Worm (Caenorhabditis elegans): ENCODE data around the gene srx-36.

srx-36 gene

ce11 chrV:7096129-7096730, 34.6 kb downstream of the srx-36 start:
- no peak for TF ChIP-seq ztf-29 (GFP tag; IDR thresholded peaks at IDR 0.05)
- TF ChIP-seq tab-1 (GFP tag; IDR thresholded peaks at IDR 0.05), result no peak
- no peak for TF ChIP-seq T22C8.4 (GFP tag; IDR thresholded peaks at IDR 0.05)
- no peak for TF ChIP-seq med-1 (GFP tag; optimal IDR thresholded peaks at IDR 0.05; ENCODE audit: insufficient read depth)
- no peak for TF ChIP-seq flt-1 (GFP tag; IDR thresholded peaks at IDR 0.05)
- no peak for TF ChIP-seq ref-1 (GFP tag; conservative IDR thresholded peaks at IDR 0.05)
- TF ChIP-seq ztf-23 (GFP tag; IDR thresholded peaks at IDR 0.05), result no peak
- no peak for TF ChIP-seq klf-2 (GFP tag; conservative IDR thresholded peaks at IDR 0.05)

ce11 chrV:7095254-7095990, 35.5 kb downstream of the srx-36 start:
- TF ChIP-seq T22C8.4 (GFP tag; IDR thresholded peaks at IDR 0.05), result no peak
- no peak for TF ChIP-seq cog-1 (tag; optimal IDR thresholded peaks at IDR 0.05)
- no peak for TF ChIP-seq flt-1 (GFP tag; IDR thresholded peaks at IDR 0.05)
- TF ChIP-seq klf-2 (GFP tag; conservative IDR thresholded peaks at IDR 0.05), result no peak
- no peak for TF ChIP-seq ztf-29 (GFP tag; IDR thresholded peaks at IDR 0.05)
- TF ChIP-seq tab-1 (GFP tag; IDR thresholded peaks at IDR 0.05), result no peak
- TF ChIP-seq ztf-23 (GFP tag; IDR thresholded peaks at IDR 0.05), result no peak
- no peak for TF ChIP-seq ref-1 (GFP tag; conservative IDR thresholded peaks at IDR 0.05)

- TF ChIP-seq T22C8.4 (GFP tag; IDR thresholded peaks at IDR 0.05) (peak; percentile 38; the same call in 1 of the 2 replicates), ztf-23 (GFP tag; IDR thresholded peaks at IDR 0.05) (no peak)
Measured at ce11 chrV:7093720-7094401, 37.0 kb downstream of the srx-36 start, which contains the start of gene nhr-135. TSS of gene nhr-135 (minus strand) at chrV:7093770.

ce11 chrV:7091287-7091686, 39.6 kb downstream of the srx-36 start, which contains the start of gene nhr-286:
TSS of gene nhr-286 (minus strand) at chrV:7091610.
- TF ChIP-seq tab-1 (GFP tag; IDR thresholded peaks at IDR 0.05) (no peak), flt-1 (GFP tag; IDR thresholded peaks at IDR 0.05) (no peak), ref-1 (GFP tag; conservative IDR thresholded peaks at IDR 0.05) (no peak), med-1 (GFP tag; optimal IDR thresholded peaks at IDR 0.05; ENCODE audit: insufficient read depth) (no peak), cog-1 (tag; optimal IDR thresholded peaks at IDR 0.05) (no peak), T22C8.4 (GFP tag; IDR thresholded peaks at IDR 0.05) (no peak), ztf-29 (GFP tag; IDR thresholded peaks at IDR 0.05) (no peak), klf-2 (GFP tag; conservative IDR thresholded peaks at IDR 0.05) (no peak), ztf-23 (GFP tag; IDR thresholded peaks at IDR 0.05) (no peak)

ce11 chrV:7089217-7089616, 41.7 kb downstream of the srx-36 start:
- TF ChIP-seq ref-1 (GFP tag; conservative IDR thresholded peaks at IDR 0.05) (no peak), cog-1 (tag; optimal IDR thresholded peaks at IDR 0.05) (no peak), T22C8.4 (GFP tag; IDR thresholded peaks at IDR 0.05) (no peak), ztf-29 (GFP tag; IDR thresholded peaks at IDR 0.05) (no peak), ztf-23 (GFP tag; IDR thresholded peaks at IDR 0.05) (no peak), flt-1 (GFP tag; IDR thresholded peaks at IDR 0.05) (no peak), klf-2 (GFP tag; conservative IDR thresholded peaks at IDR 0.05) (no peak), tab-1 (GFP tag; IDR thresholded peaks at IDR 0.05) (no peak), med-1 (GFP tag; optimal IDR thresholded peaks at IDR 0.05; ENCODE audit: insufficient read depth) (no peak)

- TF ChIP-seq ztf-29 (GFP tag; IDR thresholded peaks at IDR 0.05) (no peak), flt-1 (GFP tag; IDR thresholded peaks at IDR 0.05) (no peak), med-1 (GFP tag; optimal IDR thresholded peaks at IDR 0.05; ENCODE audit: insufficient read depth) (no peak), ztf-23 (GFP tag; IDR thresholded peaks at IDR 0.05) (no peak), tab-1 (GFP tag; IDR thresholded peaks at IDR 0.05) (no peak), T22C8.4 (GFP tag; IDR thresholded peaks at IDR 0.05) (no peak), cog-1 (tag; optimal IDR thresholded peaks at IDR 0.05) (no peak), ref-1 (GFP tag; conservative IDR thresholded peaks at IDR 0.05) (no peak), klf-2 (GFP tag; conservative IDR thresholded peaks at IDR 0.05) (no peak)
Measured at ce11 chrV:7087340-7087739, 43.5 kb downstream of the srx-36 start.

- no peak for TF ChIP-seq tab-1 (GFP tag; IDR thresholded peaks at IDR 0.05)
- TF ChIP-seq T22C8.4 (GFP tag; IDR thresholded peaks at IDR 0.05), result no peak
- no peak for TF ChIP-seq flt-1 (GFP tag; IDR thresholded peaks at IDR 0.05)
- no peak for TF ChIP-seq ztf-29 (GFP tag; IDR thresholded peaks at IDR 0.05)
- no peak for TF ChIP-seq ref-1 (GFP tag; conservative IDR thresholded peaks at IDR 0.05)
- TF ChIP-seq ztf-23 (GFP tag; IDR thresholded peaks at IDR 0.05), result no peak
- no peak for TF ChIP-seq cog-1 (tag; optimal IDR thresholded peaks at IDR 0.05)
- TF ChIP-seq klf-2 (GFP tag; conservative IDR thresholded peaks at IDR 0.05), result no peak
- no peak for TF ChIP-seq med-1 (GFP tag; optimal IDR thresholded peaks at IDR 0.05; ENCODE audit: insufficient read depth)
Measured at ce11 chrV:7085518-7086104, 45.3 kb downstream of the srx-36 start, which contains the start of gene VC5.2. TSS of gene VC5.2 (plus strand) at chrV:7085956.

ce11 chrV:7084612-7085139, 46.2 kb downstream of the srx-36 start, which contains the start of gene mys-1:
TSS of gene mys-1 (minus strand) at chrV:7084662.
- TF ChIP-seq ref-1 (GFP tag; conservative IDR thresholded peaks at IDR 0.05) (no peak), ztf-23 (GFP tag; IDR thresholded peaks at IDR 0.05) (peak; percentile 70)
